Worm (Caenorhabditis elegans) whole organism, L2 larva: ENCODE results near the gene F53B2.8.

Experiments
- C34F6.9 ChIP-seq: fragments of 150-350 bp; optimal IDR thresholded peaks from 2 replicates; lab custom pipeline; 2014; ENCODE audit warnings: missing biosample characterization, missing genetic modification characterization
- F13H6.1 ChIP-seq: sonication (generic microtip); optimal IDR thresholded peaks from 2 replicates; lab custom pipeline; 2016; ENCODE audit warnings: missing genetic modification characterization, missing compliant biosample characterization
- R02D3.7 ChIP-seq: fragments of 150-350 bp; optimal IDR thresholded peaks from 2 replicates; lab custom pipeline; 2014; ENCODE audit warnings: missing biosample characterization, missing genetic modification characterization
- Y55F3AM.14 ChIP-seq: fragments of 200-800 bp; sonication (Bioruptor generic); optimal IDR thresholded peaks from 2 replicates; lab custom pipeline; 2018; ENCODE audit warnings: mild to moderate bottlenecking, missing genetic modification characterization, missing compliant biosample characterization
- alr-1 ChIP-seq: fragments of 150-350 bp; optimal IDR thresholded peaks from 2 replicates; lab custom pipeline; 2014; ENCODE audit warnings: missing biosample characterization, missing genetic modification characterization
- aly-2 ChIP-seq: fragments of 150-350 bp; optimal IDR thresholded peaks from 2 replicates; lab custom pipeline; 2014; ENCODE audit warnings: missing biosample characterization, missing genetic modification characterization
- ama-1 ChIP-seq: fragments of 150-350 bp; optimal IDR thresholded peaks from 2 replicates; lab custom pipeline; 2018; ENCODE audit warnings: inconsistent platforms
- ceh-16 ChIP-seq: fragments of 150-350 bp; optimal IDR thresholded peaks from 2 replicates; lab custom pipeline; 2014; ENCODE audit warnings: missing biosample characterization, missing genetic modification characterization
- ceh-82 ChIP-seq: fragments of 150-350 bp; optimal IDR thresholded peaks from 2 replicates; lab custom pipeline; 2014; ENCODE audit warnings: missing biosample characterization, missing genetic modification characterization
- crh-2 ChIP-seq: sonication (generic microtip); optimal IDR thresholded peaks from 2 replicates; lab custom pipeline; 2017; ENCODE audit warnings: missing biosample characterization, missing genetic modification characterization
- dmd-4 ChIP-seq: sonication (generic microtip); optimal IDR thresholded peaks from 2 replicates; lab custom pipeline; 2017; ENCODE audit warnings: missing biosample characterization, missing genetic modification characterization
- fos-1 ChIP-seq: fragments of 150-350 bp; optimal IDR thresholded peaks from 2 replicates; lab custom pipeline; 2014; ENCODE audit warnings: missing biosample characterization, missing genetic modification characterization
- gmeb-1 ChIP-seq: fragments of 150-350 bp; optimal IDR thresholded peaks from 2 replicates; lab custom pipeline; 2014; ENCODE audit warnings: missing biosample characterization, missing genetic modification characterization
- lin-13 ChIP-seq: fragments of 150-350 bp; optimal IDR thresholded peaks from 2 replicates; lab custom pipeline; 2014; ENCODE audit warnings: missing biosample characterization, missing genetic modification reagents, missing genetic modification characterization
- lin-39 ChIP-seq: fragments of 150-350 bp; optimal IDR thresholded peaks from 2 replicates; lab custom pipeline; 2014; ENCODE audit warnings: missing biosample characterization, missing genetic modification reagents, missing genetic modification characterization
- lsy-2 ChIP-seq, 2 experiments: fragments of 150-350 bp in 1 of 2; sonication (generic microtip) in 1 of 2; optimal IDR thresholded peaks; 2 replicates each; lab custom pipeline; 2014 to 2017; ENCODE audit warnings: missing biosample characterization in 2 of 2, missing genetic modification characterization in 2 of 2
- mab-5 ChIP-seq: fragments of 150-350 bp; optimal IDR thresholded peaks from 2 replicates; lab custom pipeline; 2014; ENCODE audit warnings: missing biosample characterization, missing genetic modification characterization
- mdl-1 ChIP-seq, 2 experiments: fragments of 150-350 bp in 1 of 2; sonication (generic microtip) in 1 of 2; optimal IDR thresholded peaks; 2 replicates each; lab custom pipeline; 2017; ENCODE audit warnings: missing biosample characterization in 2 of 2, missing genetic modification characterization in 2 of 2
- nhr-10 ChIP-seq: sonication (generic microtip); optimal IDR thresholded peaks from 2 replicates; lab custom pipeline; 2017; ENCODE audit warnings: missing biosample characterization, missing genetic modification characterization
- nhr-11 ChIP-seq: fragments of 150-350 bp; optimal IDR thresholded peaks from 2 replicates; lab custom pipeline; 2014; ENCODE audit warnings: missing biosample characterization, missing genetic modification characterization
- nhr-12 ChIP-seq: fragments of 150-350 bp; optimal IDR thresholded peaks from 2 replicates; lab custom pipeline; 2014; ENCODE audit warnings: missing biosample characterization, missing genetic modification characterization
- nhr-129 ChIP-seq: fragments of 150-350 bp; optimal IDR thresholded peaks from 2 replicates; lab custom pipeline; 2014; ENCODE audit warnings: missing biosample characterization, missing genetic modification characterization
- nhr-21 ChIP-seq: fragments of 150-350 bp; optimal IDR thresholded peaks from 2 replicates; lab custom pipeline; 2014; ENCODE audit warnings: missing biosample characterization, missing genetic modification characterization
- nhr-237 ChIP-seq: fragments of 150-350 bp; optimal IDR thresholded peaks from 2 replicates; lab custom pipeline; 2014; ENCODE audit warnings: missing biosample characterization, missing genetic modification characterization
- nhr-25 ChIP-seq: fragments of 150-350 bp; sonication (generic microtip); optimal IDR thresholded peaks from 3 replicates; lab custom pipeline; 2014; ENCODE audit warnings: missing biosample characterization, missing genetic modification characterization
- nhr-77 ChIP-seq: fragments of 150-350 bp; optimal IDR thresholded peaks from 2 replicates; lab custom pipeline; 2014; ENCODE audit warnings: missing biosample characterization, missing genetic modification characterization
- sem-4 ChIP-seq: fragments of 150-350 bp; optimal IDR thresholded peaks from 2 replicates; lab custom pipeline; 2014; ENCODE audit warnings: missing biosample characterization, missing genetic modification reagents, missing genetic modification characterization
- skn-1 ChIP-seq: sonication (generic microtip); optimal IDR thresholded peaks from 2 replicates; lab custom pipeline; 2017; ENCODE audit warnings: missing biosample characterization, missing genetic modification characterization
- sma-3 ChIP-seq: sonication (generic microtip); optimal IDR thresholded peaks from 2 replicates; lab custom pipeline; 2016; ENCODE audit warnings: missing genetic modification reagents, missing genetic modification characterization, missing compliant biosample characterization
- sma-9 ChIP-seq, 2 experiments: fragments of 150-350 bp in 1 of 2; sonication (generic microtip) in 1 of 2; optimal IDR thresholded peaks; 2 replicates each; lab custom pipeline; 2014 to 2016; ENCODE audit warnings: missing genetic modification characterization in 2 of 2, mild to moderate bottlenecking in 1 of 2, missing biosample characterization in 1 of 2, missing compliant biosample characterization in 1 of 2, missing genetic modification reagents in 1 of 2, moderate library complexity in 1 of 2
- unc-39 ChIP-seq: fragments of 150-350 bp; optimal IDR thresholded peaks from 2 replicates; lab custom pipeline; 2014; ENCODE audit warnings: missing biosample characterization, missing genetic modification characterization
- unc-55 ChIP-seq: fragments of 150-350 bp; sonication (generic microtip); optimal IDR thresholded peaks from 3 replicates; lab custom pipeline; 2014; ENCODE audit warnings: missing biosample characterization, missing genetic modification reagents, missing genetic modification characterization
- zag-1 ChIP-seq: fragments of 150-350 bp; optimal IDR thresholded peaks from 2 replicates; lab custom pipeline; 2014; ENCODE audit warnings: missing biosample characterization, missing genetic modification characterization
- ztf-1 ChIP-seq: fragments of 200-800 bp; sonication (Bioruptor generic); conservative IDR thresholded peaks from 2 replicates; pipeline ENCODE4 v1.3.6; 2022; ENCODE audit warnings: missing genetic modification characterization, missing compliant biosample characterization
- ztf-4 ChIP-seq: fragments of 150-350 bp; optimal IDR thresholded peaks from 2 replicates; lab custom pipeline; 2014; ENCODE audit warnings: missing biosample characterization, missing genetic modification characterization

Gene F53B2.8

ce11 chrIV:12527217-12527616, at the start of gene F53B2.8:
Gene F53B2.8, minus strand, starts transcription at chrIV:12527396.
- TF ChIP-seq nhr-129 (peak; percentile 90), lin-39 (tag; lab: Kevin White, UChicago) (no peak), Y55F3AM.14 (GFP tag; lab: Kevin White, UChicago) (no peak), nhr-10 (tag; lab: Kevin White, UChicago) (peak; percentile 9), sma-3 (GFP tag; lab: Kevin White, UChicago) (no peak), lsy-2 (tag; optimal IDR thresholded peaks at IDR 0.05; lab: Kevin White, UChicago) (peak in 1 of 2 experiments; percentile 34), gmeb-1 (tag; lab: Kevin White, UChicago) (peak; percentile 71), F13H6.1 (tag; lab: Kevin White, UChicago) (peak; percentile 0), unc-55 (no peak), ama-1 (peak; percentile 11), crh-2 (tag; lab: Kevin White, UChicago) (peak; percentile 75), fos-1 (tag; lab: Kevin White, UChicago) (peak; percentile 97), unc-39 (no peak), C34F6.9 (tag; lab: Kevin White, UChicago) (peak; percentile 22), sma-9 (GFP tag; optimal IDR thresholded peaks at IDR 0.05; lab: Kevin White, UChicago) (peak; percentile 57), sma-9 (tag; optimal IDR thresholded peaks at IDR 0.05; lab: Kevin White, UChicago) (no peak), skn-1 (tag; lab: Kevin White, UChicago) (peak; percentile 19), nhr-237 (tag; lab: Kevin White, UChicago) (no peak), nhr-77 (tag; lab: Kevin White, UChicago) (no peak)

- TF ChIP-seq mdl-1 (tag; optimal IDR thresholded peaks at IDR 0.05; lab: Kevin White, UChicago), result no peak
- no peak for TF ChIP-seq ceh-16
- no peak for TF ChIP-seq C34F6.9 (tag; lab: Kevin White, UChicago)
- TF ChIP-seq nhr-25 (tag; lab: Kevin White, UChicago), result no peak
- TF ChIP-seq ztf-1 (GFP tag; lab: Robert Waterston, UW), result no peak
- TF ChIP-seq nhr-11, result no peak
- TF ChIP-seq ceh-82, result no peak
- no peak for TF ChIP-seq lin-13 (GFP tag; lab: Kevin White, UChicago)
- no peak for TF ChIP-seq sma-3 (GFP tag; lab: Kevin White, UChicago)
- TF ChIP-seq zag-1 (tag; lab: Kevin White, UChicago), result no peak
- TF ChIP-seq lin-39 (tag; lab: Kevin White, UChicago), result no peak
- no peak for TF ChIP-seq mab-5
- no peak for TF ChIP-seq alr-1 (tag; lab: Kevin White, UChicago)
- no peak for TF ChIP-seq dmd-4 (tag; lab: Kevin White, UChicago)
- no peak for TF ChIP-seq nhr-10 (tag; lab: Kevin White, UChicago)
- no peak for TF ChIP-seq gmeb-1 (tag; lab: Kevin White, UChicago)
- TF ChIP-seq aly-2 (tag; lab: Kevin White, UChicago), result no peak
- no peak for TF ChIP-seq nhr-21
- TF ChIP-seq unc-55, result no peak
- no peak for TF ChIP-seq nhr-12 (tag; lab: Kevin White, UChicago)
These were observed 47.1 kb upstream of the F53B2.8 start for ce11 chrIV:12574265-12574664.

- TF ChIP-seq nhr-129, result no peak
- TF ChIP-seq R02D3.7 (tag; lab: Kevin White, UChicago), result no peak
- no peak for TF ChIP-seq mab-5
- no peak for TF ChIP-seq sem-4
- TF ChIP-seq, all 48 proteins: peak for 0
These were observed 45.9 kb upstream of the F53B2.8 start, which contains the start of gene K08E7.5 for ce11 chrIV:12573068-12573467. Gene K08E7.5, plus strand, starts transcription at chrIV:12573368.

ce11 chrIV:12571047-12571446, 43.9 kb upstream of the F53B2.8 start, which contains the start of gene K08E7.4:
Gene K08E7.4, minus strand, starts transcription at chrIV:12571147.
- TF ChIP-seq ama-1 (no peak), ztf-4 (no peak), aly-2 (tag; lab: Kevin White, UChicago) (no peak), ceh-82 (no peak)
- TF ChIP-seq, all 48 proteins: peak for 0

ce11 chrIV:12570546-12570945, 43.4 kb upstream of the F53B2.8 start:
- TF ChIP-seq sma-3 (GFP tag; lab: Kevin White, UChicago), result no peak
- no peak for TF ChIP-seq nhr-237 (tag; lab: Kevin White, UChicago)
